Fruit fly (Drosophila melanogaster) whole organism, embryonic: ENCODE data around the gene CG6126.

Source experiments
- Ada2b ChIP-seq: fragments of 200-800 bp; sonication (Bioruptor generic); IDR thresholded peaks from 2 replicates; pipeline ENCODE4 v1.3.6; 2022; ENCODE audit warnings: missing biosample characterization, missing genetic modification characterization
- Aef1 ChIP-seq: fragments of 200-800 bp; sonication (Bioruptor generic); IDR thresholded peaks from 3 replicates; pipeline ENCODE4 v1.3.6; 2022; ENCODE audit warnings: missing biosample characterization, missing genetic modification characterization
- CG11696 ChIP-seq: fragments of 200-800 bp; sonication (Bioruptor generic); IDR thresholded peaks from 2 replicates; pipeline ENCODE4 v1.3.6; 2022; ENCODE audit warnings: missing biosample characterization, missing genetic modification characterization
- CG12299 ChIP-seq: fragments of 200-800 bp; sonication (Bioruptor generic); optimal IDR thresholded peaks from 2 replicates; lab custom pipeline; 2018; ENCODE audit warnings: missing biosample characterization, mild to moderate bottlenecking, missing genetic modification characterization
- CG15479 ChIP-seq: fragments of 200-800 bp; sonication (Bioruptor generic); optimal IDR thresholded peaks from 3 replicates; lab custom pipeline; 2019; ENCODE audit warnings: missing biosample characterization, mild to moderate bottlenecking, missing genetic modification characterization, moderate library complexity
- CG18262 ChIP-seq: fragments of 200-800 bp; optimal IDR thresholded peaks from 3 replicates; lab custom pipeline; 2019; ENCODE audit warnings: missing biosample characterization, mild to moderate bottlenecking, missing genetic modification characterization, moderate library complexity
- CG2202 ChIP-seq: fragments of 200-800 bp; sonication (Bioruptor generic); optimal IDR thresholded peaks from 2 replicates; lab custom pipeline; 2018; ENCODE audit warnings: missing biosample characterization, mild to moderate bottlenecking, missing genetic modification characterization
- CG2875 ChIP-seq: fragments of 200-800 bp; sonication (Bioruptor generic); optimal IDR thresholded peaks from 2 replicates; lab custom pipeline; 2017; ENCODE audit warnings: missing biosample characterization, mild to moderate bottlenecking, missing genetic modification characterization, missing genetic modification reagents
- CG2889 ChIP-seq: fragments of 200-800 bp; sonication (Bioruptor generic); IDR thresholded peaks from 3 replicates; pipeline ENCODE4 v1.3.6; 2022; ENCODE audit warnings: missing biosample characterization, missing genetic modification characterization
- CG31388 ChIP-seq: fragments of 200-800 bp; sonication (Bioruptor generic); optimal IDR thresholded peaks from 2 replicates; lab custom pipeline; 2016; ENCODE audit warnings: missing biosample characterization, missing genetic modification characterization
- CG6254 ChIP-seq: fragments of 200-800 bp; sonication (Bioruptor generic); optimal IDR thresholded peaks from 3 replicates; lab custom pipeline; 2017; ENCODE audit warnings: mild to moderate bottlenecking, missing biosample characterization, missing genetic modification reagents, missing genetic modification characterization
- CG7271 ChIP-seq: fragments of 200-800 bp; sonication (Bioruptor generic); optimal IDR thresholded peaks from 2 replicates; lab custom pipeline; 2018; ENCODE audit warnings: missing biosample characterization, mild to moderate bottlenecking, missing genetic modification characterization, moderate library complexity
- CG7556 ChIP-seq: fragments of 200-800 bp; sonication (Bioruptor generic); optimal IDR thresholded peaks from 2 replicates; lab custom pipeline; 2017; ENCODE audit warnings: missing biosample characterization, mild to moderate bottlenecking, missing genetic modification characterization
- CG8089 ChIP-seq: fragments of 200-800 bp; sonication (Bioruptor generic); optimal IDR thresholded peaks from 3 replicates; lab custom pipeline; 2016; ENCODE audit warnings: missing biosample characterization, missing genetic modification characterization
- D19B ChIP-seq: fragments of 200-800 bp; sonication (Bioruptor generic); optimal IDR thresholded peaks from 2 replicates; lab custom pipeline; 2017; ENCODE audit warnings: missing biosample characterization, mild to moderate bottlenecking, missing genetic modification characterization
- Eip74EF ChIP-seq, 2 experiments: fragments of 200-800 bp in 1 of 2; fragments of >200 bp in 1 of 2; sonication (Bioruptor generic) in 1 of 2; optimal IDR thresholded peaks; 2 replicates each; lab custom pipeline; 2017 to 2019; ENCODE audit warnings: missing biosample characterization in 2 of 2, missing genetic modification characterization in 2 of 2, mild to moderate bottlenecking in 1 of 2, moderate library complexity in 1 of 2
- Meics ChIP-seq: fragments of 200-800 bp; sonication (Bioruptor generic); optimal IDR thresholded peaks from 2 replicates; lab custom pipeline; 2017; ENCODE audit warnings: missing biosample characterization, mild to moderate bottlenecking, missing genetic modification characterization
- Neu2 ChIP-seq: fragments of 200-800 bp; sonication (Bioruptor generic); optimal IDR thresholded peaks from 3 replicates; lab custom pipeline; 2016; ENCODE audit warnings: missing biosample characterization, missing genetic modification characterization, borderline replicate concordance
- Pdp1 ChIP-seq, 2 experiments: fragments of 200-800 bp; sonication (Bioruptor generic); optimal IDR thresholded peaks; 3 replicates each; lab custom pipeline; 2016; ENCODE audit warnings: missing biosample characterization in 2 of 2, missing genetic modification characterization in 2 of 2, mild to moderate bottlenecking in 1 of 2, moderate library complexity in 1 of 2
- Sox102F ChIP-seq: fragments of 200-800 bp; sonication (Bioruptor generic); optimal IDR thresholded peaks from 2 replicates; lab custom pipeline; 2018; ENCODE audit warnings: missing biosample characterization, mild to moderate bottlenecking, missing genetic modification characterization, moderate library complexity
- Spps ChIP-seq: fragments of 200-800 bp; sonication (Bioruptor generic); optimal IDR thresholded peaks from 2 replicates; lab custom pipeline; 2018; ENCODE audit warnings: missing biosample characterization, mild to moderate bottlenecking, missing genetic modification characterization
- Ssrp ChIP-seq: fragments of 200-800 bp; sonication (Bioruptor generic); optimal IDR thresholded peaks from 2 replicates; lab custom pipeline; 2018; ENCODE audit warnings: missing biosample characterization, mild to moderate bottlenecking, missing genetic modification characterization, moderate library complexity
- ase ChIP-seq: fragments of 200-800 bp; sonication (Bioruptor generic); IDR thresholded peaks from 3 replicates; pipeline ENCODE4 v1.3.6; 2022; ENCODE audit warnings: missing biosample characterization, missing genetic modification characterization
- ash1 ChIP-seq: fragments of 200-800 bp; sonication (Bioruptor generic); optimal IDR thresholded peaks from 2 replicates; lab custom pipeline; 2018; ENCODE audit warnings: missing biosample characterization, mild to moderate bottlenecking, missing genetic modification characterization
- bcd ChIP-seq: fragments of 200-800 bp; sonication (Bioruptor generic); optimal IDR thresholded peaks from 2 replicates; lab custom pipeline; 2017; ENCODE audit warnings: missing biosample characterization, mild to moderate bottlenecking, missing genetic modification characterization
- crol ChIP-seq: fragments of 200-800 bp; sonication (Bioruptor generic); IDR thresholded peaks from 2 replicates; pipeline ENCODE4 v1.3.6; 2022; ENCODE audit warnings: missing biosample characterization, missing genetic modification characterization
- crp ChIP-seq, 2 experiments: fragments of 200-800 bp; sonication (Bioruptor generic); optimal IDR thresholded peaks; 2 replicates in 1 of 2; 3 replicates in 1 of 2; lab custom pipeline; 2017; ENCODE audit warnings: missing biosample characterization in 2 of 2, missing genetic modification characterization in 2 of 2, mild to moderate bottlenecking in 1 of 2, moderate library complexity in 1 of 2
- ems ChIP-seq: fragments of 200-800 bp; sonication (Bioruptor generic); optimal IDR thresholded peaks from 3 replicates; lab custom pipeline; 2016; ENCODE audit warnings: missing biosample characterization, missing genetic modification characterization
- gfzf ChIP-seq: fragments of 200-800 bp; sonication (Bioruptor generic); optimal IDR thresholded peaks from 2 replicates; lab custom pipeline; 2016; ENCODE audit warnings: missing biosample characterization, mild to moderate bottlenecking, missing genetic modification characterization, moderate library complexity
- grn ChIP-seq: fragments of 200-800 bp; sonication (Bioruptor generic); optimal IDR thresholded peaks from 3 replicates; lab custom pipeline; 2017; ENCODE audit warnings: missing biosample characterization, missing genetic modification characterization
- gsb-n ChIP-seq: fragments of 200-800 bp; sonication (Bioruptor generic); optimal IDR thresholded peaks from 3 replicates; lab custom pipeline; 2018; ENCODE audit warnings: missing biosample characterization, mild to moderate bottlenecking, missing genetic modification characterization
- gt ChIP-seq: fragments of 200-800 bp; sonication (Bioruptor generic); IDR thresholded peaks from 2 replicates; pipeline ENCODE4 v1.3.6; 2022; ENCODE audit warnings: missing biosample characterization, missing genetic modification characterization
- inv ChIP-seq: fragments of 200-800 bp; sonication (Bioruptor generic); IDR thresholded peaks from 2 replicates; pipeline ENCODE4 v1.3.6; 2022; ENCODE audit warnings: missing biosample characterization, missing genetic modification characterization; ENCODE audit not compliant: partially characterized antibody
- kah ChIP-seq: fragments of 200-800 bp; sonication (Bioruptor generic); optimal IDR thresholded peaks from 2 replicates; lab custom pipeline; 2018; ENCODE audit warnings: missing biosample characterization, mild to moderate bottlenecking, missing genetic modification characterization
- oc ChIP-seq: fragments of 200-800 bp; sonication (Bioruptor generic); optimal IDR thresholded peaks from 2 replicates; lab custom pipeline; 2018; ENCODE audit warnings: missing biosample characterization, mild to moderate bottlenecking, missing genetic modification characterization, moderate library complexity
- otp ChIP-seq: fragments of 200-800 bp; sonication (Bioruptor generic); IDR thresholded peaks from 3 replicates; pipeline ENCODE4, ENCODE4 v1.3.6; 2022; ENCODE audit warnings: missing biosample characterization, missing genetic modification characterization
- pho ChIP-seq: fragments of 200-800 bp; sonication (Bioruptor generic); optimal IDR thresholded peaks from 2 replicates; lab custom pipeline; 2016; ENCODE audit warnings: missing biosample characterization, missing genetic modification characterization
- phol ChIP-seq: fragments of 200-800 bp; sonication (Bioruptor generic); optimal IDR thresholded peaks from 3 replicates; lab custom pipeline; 2018; ENCODE audit warnings: missing biosample characterization, mild to moderate bottlenecking, missing genetic modification characterization, moderate library complexity
- pros ChIP-seq: fragments of 200-800 bp; sonication (Bioruptor generic); optimal IDR thresholded peaks from 3 replicates; lab custom pipeline; 2019; ENCODE audit warnings: missing biosample characterization, mild to moderate bottlenecking, missing genetic modification characterization, moderate library complexity
- row ChIP-seq: fragments of 200-800 bp; sonication (Bioruptor generic); IDR thresholded peaks from 3 replicates; pipeline ENCODE4 v1.3.6; 2022; ENCODE audit warnings: missing biosample characterization, missing genetic modification characterization
- salm ChIP-seq: fragments of 200-800 bp; sonication (Bioruptor generic); optimal IDR thresholded peaks from 2 replicates; lab custom pipeline; 2018; ENCODE audit warnings: missing biosample characterization, mild to moderate bottlenecking, missing genetic modification characterization
- scrt ChIP-seq: fragments of 200-800 bp; sonication (Bioruptor generic); optimal IDR thresholded peaks from 2 replicates; lab custom pipeline; 2018; ENCODE audit warnings: missing biosample characterization, mild to moderate bottlenecking, missing genetic modification characterization, moderate library complexity
- sim ChIP-seq: fragments of 200-800 bp; sonication (Bioruptor generic); IDR thresholded peaks from 2 replicates; pipeline ENCODE4 v1.3.6; 2022; ENCODE audit warnings: missing biosample characterization, missing genetic modification characterization
- twi ChIP-seq: fragments of 200-800 bp; optimal IDR thresholded peaks from 2 replicates; lab custom pipeline; 2019; ENCODE audit warnings: missing biosample characterization, mild to moderate bottlenecking, missing genetic modification characterization, moderate library complexity
- usp ChIP-seq: fragments of >200 bp; optimal IDR thresholded peaks from 2 replicates; lab custom pipeline; 2017; ENCODE audit warnings: missing biosample characterization, missing genetic modification characterization
- wor ChIP-seq: fragments of 200-800 bp; sonication (Bioruptor generic); IDR thresholded peaks from 2 replicates; pipeline ENCODE4 v1.3.6; 2022; ENCODE audit warnings: missing biosample characterization, missing genetic modification characterization
- zen ChIP-seq: fragments of 200-800 bp; sonication (Bioruptor generic); optimal IDR thresholded peaks from 3 replicates; lab custom pipeline; 2018; ENCODE audit warnings: missing biosample characterization, mild to moderate bottlenecking, missing genetic modification characterization, moderate library complexity
- zfh1 ChIP-seq: fragments of 200-800 bp; sonication (Bioruptor generic); IDR thresholded peaks from 3 replicates; pipeline ENCODE4 v1.3.6; 2022; ENCODE audit warnings: missing biosample characterization, missing genetic modification characterization

The CG6126 gene

dm6 chr3R:16251270-16251925, 48.5 kb upstream of the CG6126 start (continued):
- TF ChIP-seq crol (GFP tag; lab: Robert Waterston, UW): no peak
- no peak for TF ChIP-seq Eip74EF (GFP tag; optimal IDR thresholded peaks at IDR 0.05; lab: Kevin White, UChicago)
- peak; percentile 69 for TF ChIP-seq oc (tag; lab: Kevin White, UChicago)
- TF ChIP-seq bcd: no peak
- no peak for TF ChIP-seq Ssrp (tag; lab: Kevin White, UChicago)
- TF ChIP-seq CG8089 (GFP tag; lab: Kevin White, UChicago): no peak
- TF ChIP-seq ems (GFP tag; lab: Kevin White, UChicago): no peak
- TF ChIP-seq Ada2b (GFP tag; lab: Robert Waterston, UW): no peak
- peak; percentile 99 for TF ChIP-seq pros
- TF ChIP-seq ash1 (GFP tag; lab: Kevin White, UChicago): no peak
- TF ChIP-seq gsb-n: peak; percentile 67
- peak; percentile 41 for TF ChIP-seq twi (tag; lab: Kevin White, UChicago)
- no peak for TF ChIP-seq usp
- peak; percentile 72 for TF ChIP-seq CG15479 (GFP tag; lab: Kevin White, UChicago)
- no peak for TF ChIP-seq gfzf (GFP tag; lab: Kevin White, UChicago)
- no peak for TF ChIP-seq gt (GFP tag; lab: Robert Waterston, UW)
- TF ChIP-seq Spps (tag; lab: Kevin White, UChicago): no peak
- no peak for TF ChIP-seq scrt (GFP tag; lab: Kevin White, UChicago)
- TF ChIP-seq inv (GFP tag; lab: Robert Waterston, UW): no peak
- no peak for TF ChIP-seq CG11696 (GFP tag; lab: Robert Waterston, UW)
- TF ChIP-seq Meics (GFP tag; lab: Kevin White, UChicago): no peak
- TF ChIP-seq Aef1 (GFP tag; lab: Robert Waterston, UW): no peak
- TF ChIP-seq CG6254 (GFP tag; lab: Kevin White, UChicago): no peak
- TF ChIP-seq CG31388: no peak
- TF ChIP-seq CG18262 (tag; lab: Kevin White, UChicago): no peak
- TF ChIP-seq wor (GFP tag; lab: Robert Waterston, UW): no peak
- TF ChIP-seq Sox102F: no peak
- TF ChIP-seq zen: peak; percentile 94
- TF ChIP-seq CG7271 (tag; lab: Kevin White, UChicago): no peak
- no peak for TF ChIP-seq D19B
- TF ChIP-seq CG2889 (GFP tag; lab: Robert Waterston, UW): no peak
- no peak for TF ChIP-seq row (GFP tag; lab: Robert Waterston, UW)
- TF ChIP-seq kah (GFP tag; lab: Kevin White, UChicago): no peak
- no peak for TF ChIP-seq phol
- no peak for TF ChIP-seq ase

- TF ChIP-seq pho (no peak), crp (GFP tag; optimal IDR thresholded peaks at IDR 0.05; lab: Kevin White, UChicago) (peak in 1 of 2 experiments; percentile 6), otp (GFP tag; lab: Robert Waterston, UW) (no peak), CG7556 (GFP tag; lab: Kevin White, UChicago) (peak; percentile 22), CG12299 (tag; lab: Kevin White, UChicago) (peak; percentile 35), sim (GFP tag; lab: Robert Waterston, UW) (no peak), D19B (peak; percentile 99), Pdp1 (GFP tag; optimal IDR thresholded peaks at IDR 0.05; lab: Kevin White, UChicago) (peak; percentile 4 to 82), grn (GFP tag; lab: Kevin White, UChicago) (peak; percentile 88), CG2202 (no peak), Neu2 (GFP tag; lab: Kevin White, UChicago) (no peak), salm (tag; lab: Kevin White, UChicago) (no peak), CG2875 (GFP tag; lab: Kevin White, UChicago) (no peak), zfh1 (GFP tag; lab: Robert Waterston, UW) (no peak), oc (tag; lab: Kevin White, UChicago) (peak; percentile 9)
Measured at dm6 chr3R:16249829-16250814, 47.2 kb upstream of the CG6126 start.
